Fruit fly (Drosophila melanogaster) whole organism, prepupa: ENCODE results near the gene THG.
A peak's percentile ranks its signal among the peaks of the same experiment; 100 is the strongest.

ENCODE experiments used
- CG10631 ChIP-seq: fragments of 200-800 bp; sonication (Bioruptor generic); optimal IDR thresholded peaks from 2 replicates; lab custom pipeline; 2016; ENCODE audit warnings: missing biosample characterization, missing genetic modification characterization
- CG10669 ChIP-seq: fragments of 200-800 bp; sonication (Bioruptor generic); optimal IDR thresholded peaks from 3 replicates; lab custom pipeline; 2018; ENCODE audit warnings: missing biosample characterization, mild to moderate bottlenecking, missing genetic modification characterization, moderate library complexity
- CG11294 ChIP-seq: fragments of 200-800 bp; sonication (Bioruptor generic); IDR thresholded peaks from 2 replicates; pipeline ENCODE4 v1.3.6; 2022; ENCODE audit warnings: missing biosample characterization, missing genetic modification characterization
- CG11762 ChIP-seq: fragments of 200-800 bp; sonication (Bioruptor generic); optimal IDR thresholded peaks from 3 replicates; lab custom pipeline; 2016; ENCODE audit warnings: missing biosample characterization, missing genetic modification characterization; ENCODE audit not compliant: insufficient read depth
- CG11902 ChIP-seq: fragments of 200-800 bp; sonication (Bioruptor generic); optimal IDR thresholded peaks from 3 replicates; lab custom pipeline; 2016; ENCODE audit warnings: missing biosample characterization, missing genetic modification characterization
- CG15336 ChIP-seq: fragments of 200-800 bp; sonication (Bioruptor generic); IDR thresholded peaks from 2 replicates; pipeline ENCODE4 v1.3.6; 2022; ENCODE audit warnings: missing biosample characterization, missing genetic modification characterization
- CG1621 ChIP-seq: fragments of 200-800 bp; sonication (Bioruptor generic); optimal IDR thresholded peaks from 3 replicates; lab custom pipeline; 2018; ENCODE audit warnings: missing biosample characterization, mild to moderate bottlenecking, missing genetic modification characterization
- CG16779 ChIP-seq: fragments of 200-800 bp; sonication (Bioruptor generic); optimal IDR thresholded peaks from 3 replicates; lab custom pipeline; 2017; ENCODE audit warnings: missing biosample characterization, mild to moderate bottlenecking, missing genetic modification characterization
- CG3032 ChIP-seq: fragments of 200-800 bp; optimal IDR thresholded peaks from 2 replicates; lab custom pipeline; 2019; ENCODE audit warnings: missing biosample characterization, mild to moderate bottlenecking, missing genetic modification characterization, moderate library complexity
- CG32006 ChIP-seq: fragments of 200-800 bp; sonication (Bioruptor generic); optimal IDR thresholded peaks from 3 replicates; lab custom pipeline; 2017; ENCODE audit warnings: missing biosample characterization, mild to moderate bottlenecking, missing genetic modification characterization
- CG4318 ChIP-seq: fragments of 200-800 bp; sonication (Bioruptor generic); optimal IDR thresholded peaks from 3 replicates; lab custom pipeline; 2017; ENCODE audit warnings: missing biosample characterization, mild to moderate bottlenecking, missing genetic modification characterization
- CG6163 ChIP-seq: fragments of 200-800 bp; sonication (Bioruptor generic); IDR thresholded peaks from 3 replicates; pipeline ENCODE4 v1.3.6; 2022; ENCODE audit warnings: missing biosample characterization, missing genetic modification characterization
- CG6276 ChIP-seq: fragments of 200-800 bp; sonication (Bioruptor generic); optimal IDR thresholded peaks from 2 replicates; lab custom pipeline; 2017; ENCODE audit warnings: missing biosample characterization, mild to moderate bottlenecking, missing genetic modification characterization
- CG6792 ChIP-seq: fragments of 200-800 bp; sonication (Bioruptor generic); optimal IDR thresholded peaks from 3 replicates; lab custom pipeline; 2016; ENCODE audit warnings: missing biosample characterization, missing genetic modification characterization
- CG8119 ChIP-seq: fragments of 200-800 bp; sonication (Bioruptor generic); IDR thresholded peaks from 3 replicates; pipeline ENCODE4 v1.3.6; 2022; ENCODE audit warnings: missing biosample characterization, missing genetic modification characterization
- CG8319 ChIP-seq: fragments of 200-800 bp; sonication (Bioruptor generic); optimal IDR thresholded peaks from 3 replicates; lab custom pipeline; 2016; ENCODE audit warnings: missing biosample characterization, missing genetic modification characterization
- CG9139 ChIP-seq: fragments of 200-800 bp; sonication (Bioruptor generic); optimal IDR thresholded peaks from 3 replicates; lab custom pipeline; 2017; ENCODE audit warnings: missing biosample characterization, mild to moderate bottlenecking, missing genetic modification characterization
- Eip75B ChIP-seq: fragments of 200-800 bp; sonication (Bioruptor generic); optimal IDR thresholded peaks from 3 replicates; lab custom pipeline; 2016; ENCODE audit warnings: missing biosample characterization, missing genetic modification characterization
- Eip78C ChIP-seq: fragments of 200-800 bp; sonication (Bioruptor generic); peaks from one replicate; lab custom pipeline; 2016; ENCODE audit warnings: missing biosample characterization, missing genetic modification characterization
- Eip93F ChIP-seq: fragments of 200-800 bp; sonication (Bioruptor generic); optimal IDR thresholded peaks from 2 replicates; lab custom pipeline; 2016; ENCODE audit warnings: missing biosample characterization, mild to moderate bottlenecking, missing genetic modification characterization
- Ets21C ChIP-seq: fragments of 200-800 bp; sonication (Bioruptor generic); optimal IDR thresholded peaks from 3 replicates; lab custom pipeline; 2016; ENCODE audit warnings: missing biosample characterization, missing genetic modification characterization
- Ets96B ChIP-seq: fragments of 200-800 bp; optimal IDR thresholded peaks from 2 replicates; lab custom pipeline; 2019; ENCODE audit warnings: missing biosample characterization, mild to moderate bottlenecking, missing genetic modification characterization, moderate library complexity
- Gug ChIP-seq: fragments of 200-800 bp; sonication (Bioruptor generic); IDR thresholded peaks from 2 replicates; pipeline ENCODE4 v1.3.6; 2022; ENCODE audit warnings: missing biosample characterization, missing genetic modification characterization
- Hr38 ChIP-seq: sonication (Bioruptor generic); optimal IDR thresholded peaks from 2 replicates; lab custom pipeline; 2016; ENCODE audit warnings: missing biosample characterization, missing genetic modification characterization
- Hr4 ChIP-seq: fragments of 200-800 bp; sonication (Bioruptor generic); optimal IDR thresholded peaks from 3 replicates; lab custom pipeline; 2016; ENCODE audit warnings: missing biosample characterization, missing genetic modification characterization
- Met ChIP-seq: fragments of 200-800 bp; sonication (Bioruptor generic); optimal IDR thresholded peaks from 3 replicates; lab custom pipeline; 2016; ENCODE audit warnings: missing biosample characterization, missing genetic modification characterization
- Smox ChIP-seq: fragments of 200-800 bp; sonication (Bioruptor generic); optimal IDR thresholded peaks from 3 replicates; lab custom pipeline; 2016; ENCODE audit warnings: missing biosample characterization, missing genetic modification characterization
- Sox102F ChIP-seq: fragments of 200-800 bp; sonication (Bioruptor generic); optimal IDR thresholded peaks from 2 replicates; lab custom pipeline; 2016; ENCODE audit warnings: missing biosample characterization, mild to moderate bottlenecking, missing genetic modification characterization
- achi ChIP-seq: fragments of 200-800 bp; sonication (Bioruptor generic); optimal IDR thresholded peaks from 3 replicates; lab custom pipeline; 2016; ENCODE audit warnings: missing biosample characterization, missing genetic modification characterization
- cyc ChIP-seq: fragments of 200-800 bp; sonication (Bioruptor generic); optimal IDR thresholded peaks from 3 replicates; lab custom pipeline; 2016; ENCODE audit warnings: missing biosample characterization, missing genetic modification characterization
- dac ChIP-seq: fragments of 200-800 bp; sonication (Bioruptor generic); optimal IDR thresholded peaks from 2 replicates; lab custom pipeline; 2017; ENCODE audit warnings: missing biosample characterization, mild to moderate bottlenecking, missing genetic modification characterization
- dsx ChIP-seq: fragments of 200-800 bp; optimal IDR thresholded peaks from 3 replicates; lab custom pipeline; 2019; ENCODE audit warnings: missing biosample characterization, mild to moderate bottlenecking, missing genetic modification characterization, moderate library complexity; ENCODE audit not compliant: poor library complexity, severe bottlenecking
- eg ChIP-seq: fragments of 200-800 bp; sonication (Bioruptor generic); IDR thresholded peaks from 3 replicates; pipeline ENCODE4 v1.3.6; 2022; ENCODE audit warnings: missing biosample characterization, missing genetic modification characterization
- esn ChIP-seq: fragments of 200-800 bp; sonication (Bioruptor generic); optimal IDR thresholded peaks from 2 replicates; lab custom pipeline; 2016; ENCODE audit warnings: missing biosample characterization, mild to moderate bottlenecking, missing genetic modification characterization, moderate library complexity
- fd85E ChIP-seq: fragments of 200-800 bp; sonication (Bioruptor generic); optimal IDR thresholded peaks from 3 replicates; lab custom pipeline; 2016; ENCODE audit warnings: missing biosample characterization, missing genetic modification characterization
- fkh ChIP-seq: fragments of 200-800 bp; sonication (Bioruptor generic); optimal IDR thresholded peaks from 3 replicates; lab custom pipeline; 2017; ENCODE audit warnings: missing biosample characterization, mild to moderate bottlenecking, missing genetic modification characterization, moderate library complexity
- lz ChIP-seq: fragments of 200-800 bp; sonication (Bioruptor generic); optimal IDR thresholded peaks from 3 replicates; lab custom pipeline; 2016; ENCODE audit warnings: missing biosample characterization, missing genetic modification characterization
- pdm3 ChIP-seq: fragments of 200-800 bp; sonication (Bioruptor generic); optimal IDR thresholded peaks from 3 replicates; lab custom pipeline; 2016; ENCODE audit warnings: missing biosample characterization, missing genetic modification characterization
- salr ChIP-seq, 2 experiments: fragments of 200-800 bp; sonication (Bioruptor generic); optimal IDR thresholded peaks; 3 replicates each; lab custom pipeline; 2016 to 2018; ENCODE audit warnings: missing biosample characterization in 2 of 2, missing genetic modification characterization in 2 of 2, mild to moderate bottlenecking in 1 of 2
- ss ChIP-seq, 2 experiments: fragments of 200-800 bp; sonication (Bioruptor generic); optimal IDR thresholded peaks; 2 replicates in 1 of 2; 3 replicates in 1 of 2; lab custom pipeline; 2017 to 2018; ENCODE audit warnings: mild to moderate bottlenecking in 2 of 2, missing biosample characterization in 2 of 2, missing genetic modification characterization in 2 of 2, moderate library complexity in 1 of 2
- topi ChIP-seq: fragments of 200-800 bp; sonication (Bioruptor generic); optimal IDR thresholded peaks from 3 replicates; lab custom pipeline; 2016; ENCODE audit warnings: missing biosample characterization, missing genetic modification characterization
- vri ChIP-seq: fragments of 200-800 bp; sonication (Bioruptor generic); optimal IDR thresholded peaks from 3 replicates; lab custom pipeline; 2016; ENCODE audit warnings: missing biosample characterization, mild to moderate bottlenecking, missing genetic modification characterization

Gene THG

dm6 chr2L:15031650-15032049 lies 22.1 kb upstream of the THG start, which contains the start of gene CG31832:
Gene CG31832 (minus strand): TSS chr2L:15031750.
- TF ChIP-seq CG8319 (GFP tag; lab: Kevin White, UChicago), result no peak
- no peak for TF ChIP-seq Hr4
- no peak for TF ChIP-seq CG15336 (GFP tag; lab: Robert Waterston, UW)
- TF ChIP-seq CG10669 (GFP tag; lab: Kevin White, UChicago), result no peak
- TF ChIP-seq Hr38 (GFP tag; lab: Kevin White, UChicago), result no peak
- no peak for TF ChIP-seq CG6276
- TF ChIP-seq esn (GFP tag; lab: Kevin White, UChicago), result no peak
- no peak for TF ChIP-seq fd85E (GFP tag; lab: Kevin White, UChicago)
- no peak for TF ChIP-seq Smox
- TF ChIP-seq CG10631, result no peak

- no peak for TF ChIP-seq CG11762 (GFP tag; lab: Kevin White, UChicago)
- no peak for TF ChIP-seq Gug (GFP tag; lab: Robert Waterston, UW)
- no peak for TF ChIP-seq CG8119 (GFP tag; lab: Robert Waterston, UW)
- no peak for TF ChIP-seq Smox
- TF ChIP-seq pdm3 (GFP tag; lab: Kevin White, UChicago), result no peak
- TF ChIP-seq CG6163 (GFP tag; lab: Robert Waterston, UW), result no peak
- no peak for TF ChIP-seq CG11902 (GFP tag; lab: Kevin White, UChicago)
- TF ChIP-seq lz (GFP tag; lab: Kevin White, UChicago), result no peak
- TF ChIP-seq CG4318 (GFP tag; lab: Kevin White, UChicago), result no peak
These were observed 17.1 kb upstream of the THG start, which contains the start of gene CG33310 for dm6 chr2L:15026582-15026981. Gene CG33310 (plus strand): TSS chr2L:15026882.

dm6 chr2L:15016031-15016430 lies 6.5 kb upstream of the THG start, which contains the start of gene GABA-B-R1:
Gene GABA-B-R1 (plus strand): TSS chr2L:15016331.
- TF ChIP-seq Smox (no peak), CG11294 (GFP tag; lab: Robert Waterston, UW) (no peak), Ets96B (tag; lab: Kevin White, UChicago) (no peak), achi (GFP tag; lab: Kevin White, UChicago) (no peak), CG4318 (GFP tag; lab: Kevin White, UChicago) (no peak), esn (GFP tag; lab: Kevin White, UChicago) (no peak), CG3032 (no peak), dac (GFP tag; lab: Kevin White, UChicago) (no peak), Sox102F (no peak), eg (GFP tag; lab: Robert Waterston, UW) (no peak), CG6792 (GFP tag; lab: Kevin White, UChicago) (no peak), Eip78C (GFP tag; lab: Kevin White, UChicago) (no peak), salr (GFP tag; optimal IDR thresholded peaks at IDR 0.05; lab: Kevin White, UChicago) (no peak), CG11902 (GFP tag; lab: Kevin White, UChicago) (no peak)

- TF ChIP-seq ss (GFP tag; optimal IDR thresholded peaks at IDR 0.05; lab: Kevin White, UChicago), result peak in 1 of 2 experiments; percentile 7
- TF ChIP-seq vri (GFP tag; lab: Kevin White, UChicago), result no peak
These were observed 4.0 kb upstream of the THG start for dm6 chr2L:15013523-15013922.

dm6 chr2L:15011779-15012178 lies 2.3 kb upstream of the THG start:
- no peak for TF ChIP-seq dsx
- TF ChIP-seq lz (GFP tag; lab: Kevin White, UChicago), result no peak
- TF ChIP-seq cyc (GFP tag; lab: Kevin White, UChicago), result no peak
- TF ChIP-seq Ets21C (GFP tag; lab: Kevin White, UChicago), result no peak
- no peak for TF ChIP-seq CG32006 (GFP tag; lab: Kevin White, UChicago)
- no peak for TF ChIP-seq achi (GFP tag; lab: Kevin White, UChicago)
- no peak for TF ChIP-seq Smox
- no peak for TF ChIP-seq Eip93F (GFP tag; lab: Kevin White, UChicago)
- no peak for TF ChIP-seq Sox102F
- no peak for TF ChIP-seq Eip75B (GFP tag; lab: Kevin White, UChicago)
- no peak for TF ChIP-seq CG9139 (GFP tag; lab: Kevin White, UChicago)
- TF ChIP-seq Met (GFP tag; lab: Kevin White, UChicago), result no peak
- TF ChIP-seq salr (GFP tag; optimal IDR thresholded peaks at IDR 0.05; lab: Kevin White, UChicago), result no peak
- TF ChIP-seq CG6792 (GFP tag; lab: Kevin White, UChicago), result no peak
- no peak for TF ChIP-seq fkh (GFP tag; lab: Kevin White, UChicago)
- TF ChIP-seq eg (GFP tag; lab: Robert Waterston, UW), result no peak
- TF ChIP-seq CG1621 (tag; lab: Kevin White, UChicago), result no peak
- TF ChIP-seq CG3032, result no peak
- no peak for TF ChIP-seq topi (GFP tag; lab: Kevin White, UChicago)
- no peak for TF ChIP-seq CG16779 (tag; lab: Kevin White, UChicago)
